Fruit fly (Drosophila melanogaster) whole organism, embryonic: ENCODE data around the gene CG42728.

Experiments
- Blimp-1 ChIP-seq: fragments of 200-800 bp; sonication (Bioruptor generic); optimal IDR thresholded peaks from 3 replicates; lab custom pipeline; 2018; ENCODE audit warnings: missing biosample characterization, missing genetic modification characterization, mild to moderate bottlenecking, moderate library complexity, missing genetic modification reagents
- CG10959 ChIP-seq: fragments of 200-800 bp; sonication (Bioruptor generic); IDR thresholded peaks from 2 replicates; pipeline ENCODE4 v1.3.6; 2022; ENCODE audit warnings: missing biosample characterization, missing genetic modification characterization
- CG13287 ChIP-seq: fragments of 200-800 bp; sonication (Bioruptor generic); IDR thresholded peaks from 2 replicates; pipeline ENCODE4 v1.3.6; 2022; ENCODE audit warnings: missing biosample characterization, missing genetic modification characterization; ENCODE audit not compliant: partially characterized antibody
- CG13424 ChIP-seq: fragments of 200-800 bp; sonication (Bioruptor generic); optimal IDR thresholded peaks from 2 replicates; lab custom pipeline; 2019; ENCODE audit warnings: missing biosample characterization, mild to moderate bottlenecking, missing genetic modification characterization, moderate library complexity
- CG13775 ChIP-seq: fragments of 200-800 bp; sonication (Bioruptor generic); optimal IDR thresholded peaks from 3 replicates; lab custom pipeline; 2017; ENCODE audit warnings: missing biosample characterization, mild to moderate bottlenecking, missing genetic modification characterization
- CG13894 ChIP-seq: fragments of 200-800 bp; sonication (Bioruptor generic); optimal IDR thresholded peaks from 3 replicates; lab custom pipeline; 2018; ENCODE audit warnings: missing biosample characterization, mild to moderate bottlenecking, missing genetic modification characterization, moderate library complexity
- CG14667 ChIP-seq: fragments of 200-800 bp; sonication (Bioruptor generic); IDR thresholded peaks from 2 replicates; pipeline ENCODE4 v1.3.6; 2022; ENCODE audit warnings: missing biosample characterization, missing genetic modification characterization
- CG15514 ChIP-seq: fragments of 200-800 bp; sonication (Bioruptor generic); optimal IDR thresholded peaks from 3 replicates; lab custom pipeline; 2017; ENCODE audit warnings: missing biosample characterization, missing genetic modification characterization, mild to moderate bottlenecking, moderate library complexity, missing genetic modification reagents
- CG18011 ChIP-seq: fragments of 200-800 bp; sonication (Bioruptor generic); optimal IDR thresholded peaks from 2 replicates; lab custom pipeline; 2017; ENCODE audit warnings: missing biosample characterization, missing genetic modification characterization, mild to moderate bottlenecking, moderate library complexity, missing genotype
- CG18619 ChIP-seq: fragments of 200-800 bp; sonication (Bioruptor generic); optimal IDR thresholded peaks from 3 replicates; lab custom pipeline; 2017; ENCODE audit warnings: missing biosample characterization, mild to moderate bottlenecking, missing genetic modification characterization
- CG2116 ChIP-seq: fragments of 200-800 bp; sonication (Bioruptor generic); optimal IDR thresholded peaks from 3 replicates; lab custom pipeline; 2018; ENCODE audit warnings: missing biosample characterization, mild to moderate bottlenecking, missing genetic modification characterization
- CG2202 ChIP-seq: fragments of 200-800 bp; sonication (Bioruptor generic); optimal IDR thresholded peaks from 2 replicates; lab custom pipeline; 2018; ENCODE audit warnings: missing biosample characterization, mild to moderate bottlenecking, missing genetic modification characterization
- CG30020 ChIP-seq: fragments of 200-800 bp; optimal IDR thresholded peaks from 2 replicates; lab custom pipeline; 2019; ENCODE audit warnings: missing biosample characterization, mild to moderate bottlenecking, missing genetic modification characterization, moderate library complexity
- CG6813 ChIP-seq: fragments of 200-800 bp; sonication (Bioruptor generic); optimal IDR thresholded peaks from 2 replicates; lab custom pipeline; 2017; ENCODE audit warnings: missing biosample characterization, missing genetic modification characterization, mild to moderate bottlenecking, moderate library complexity, missing genetic modification reagents
- CG8944 ChIP-seq: fragments of 200-800 bp; sonication (Bioruptor generic); optimal IDR thresholded peaks from 3 replicates; lab custom pipeline; 2016; ENCODE audit warnings: missing biosample characterization, missing genetic modification characterization
- CG9797 ChIP-seq: fragments of 200-800 bp; sonication (Bioruptor generic); optimal IDR thresholded peaks from 3 replicates; lab custom pipeline; 2018; ENCODE audit warnings: missing biosample characterization, mild to moderate bottlenecking, missing genetic modification characterization
- Doc3 ChIP-seq: fragments of 200-800 bp; sonication (Bioruptor generic); IDR thresholded peaks from 3 replicates; pipeline ENCODE4 v1.3.6; 2022; ENCODE audit warnings: missing biosample characterization, missing genetic modification characterization; ENCODE audit not compliant: partially characterized antibody
- E2f2 ChIP-seq: fragments of 200-800 bp; sonication (Bioruptor generic); IDR thresholded peaks from 2 replicates; pipeline ENCODE4 v1.3.6; 2022; ENCODE audit warnings: missing biosample characterization, missing genetic modification characterization
- H2.0 ChIP-seq: fragments of 200-800 bp; sonication (Bioruptor generic); IDR thresholded peaks from 2 replicates; pipeline ENCODE4 v1.3.6; 2022; ENCODE audit warnings: missing biosample characterization, missing genetic modification characterization
- HLH54F ChIP-seq: fragments of 200-800 bp; sonication (Bioruptor generic); optimal IDR thresholded peaks from 3 replicates; lab custom pipeline; 2016; ENCODE audit warnings: missing biosample characterization, missing genetic modification characterization
- HmgD ChIP-seq: fragments of 200-800 bp; sonication (Bioruptor generic); optimal IDR thresholded peaks from 3 replicates; lab custom pipeline; 2016; ENCODE audit warnings: missing biosample characterization, missing genetic modification characterization
- Kr ChIP-seq: fragments of 200-800 bp; sonication (Bioruptor generic); optimal IDR thresholded peaks from 2 replicates; lab custom pipeline; 2017; ENCODE audit warnings: missing biosample characterization, mild to moderate bottlenecking, missing genetic modification characterization
- Mad ChIP-seq: fragments of 200-800 bp; sonication (Bioruptor generic); optimal IDR thresholded peaks from 2 replicates; lab custom pipeline; 2016; ENCODE audit warnings: missing biosample characterization, missing genetic modification characterization
- Myb ChIP-seq: fragments of 200-800 bp; sonication (Bioruptor generic); optimal IDR thresholded peaks from 2 replicates; lab custom pipeline; 2016; ENCODE audit warnings: missing biosample characterization, missing genetic modification characterization
- Rfx ChIP-seq: fragments of 200-800 bp; sonication (Bioruptor generic); IDR thresholded peaks from 2 replicates; pipeline ENCODE4 v1.3.6; 2022; ENCODE audit warnings: missing biosample characterization, missing genetic modification characterization
- Xbp1 ChIP-seq: fragments of 200-800 bp; sonication (Bioruptor generic); optimal IDR thresholded peaks from 3 replicates; lab custom pipeline; 2016; ENCODE audit warnings: missing biosample characterization, mild to moderate bottlenecking, missing genetic modification characterization
- aop ChIP-seq: fragments of 200-800 bp; sonication (Bioruptor generic); IDR thresholded peaks from 2 replicates; pipeline ENCODE4 v1.3.6; 2022; ENCODE audit warnings: missing biosample characterization, missing genetic modification characterization
- ato ChIP-seq: fragments of 200-800 bp; sonication (Bioruptor generic); IDR thresholded peaks from 2 replicates; pipeline ENCODE4 v1.3.6; 2022; ENCODE audit warnings: missing biosample characterization, missing genetic modification characterization; ENCODE audit not compliant: partially characterized antibody
- chn ChIP-seq: fragments of 200-800 bp; sonication (Bioruptor generic); optimal IDR thresholded peaks from 2 replicates; lab custom pipeline; 2016; ENCODE audit warnings: missing biosample characterization, missing genetic modification characterization
- danr ChIP-seq: fragments of 200-800 bp; sonication (Bioruptor generic); IDR thresholded peaks from 2 replicates; pipeline ENCODE4 v1.3.6; 2022; ENCODE audit warnings: missing biosample characterization, missing genetic modification characterization
- disco-r ChIP-seq: fragments of 200-800 bp; sonication (Bioruptor generic); optimal IDR thresholded peaks from 2 replicates; lab custom pipeline; 2016; ENCODE audit warnings: missing biosample characterization, missing genetic modification characterization
- gcm2 ChIP-seq: fragments of 200-800 bp; sonication (Bioruptor generic); optimal IDR thresholded peaks from 2 replicates; lab custom pipeline; 2016; ENCODE audit warnings: missing biosample characterization, missing genetic modification characterization
- gfzf ChIP-seq: fragments of 200-800 bp; sonication (Bioruptor generic); optimal IDR thresholded peaks from 2 replicates; lab custom pipeline; 2016; ENCODE audit warnings: missing biosample characterization, mild to moderate bottlenecking, missing genetic modification characterization, moderate library complexity
- gro ChIP-seq: fragments of 200-800 bp; sonication (Bioruptor generic); optimal IDR thresholded peaks from 2 replicates; lab custom pipeline; 2016; ENCODE audit warnings: missing biosample characterization, missing genetic modification characterization
- gsb-n ChIP-seq: fragments of 200-800 bp; sonication (Bioruptor generic); optimal IDR thresholded peaks from 3 replicates; lab custom pipeline; 2018; ENCODE audit warnings: missing biosample characterization, mild to moderate bottlenecking, missing genetic modification characterization
- hkb ChIP-seq, 2 experiments: fragments of 200-800 bp in 1 of 2; fragments of >200 bp in 1 of 2; sonication (Bioruptor generic) in 1 of 2; IDR thresholded peaks in 1 of 2; optimal IDR thresholded peaks in 1 of 2; 2 replicates each; pipeline versions ENCODE4 v1.3.6 to Lab custom; 2017 to 2022; ENCODE audit warnings: missing biosample characterization in 1 of 2, missing genetic modification characterization in 1 of 2
- inv ChIP-seq: fragments of 200-800 bp; sonication (Bioruptor generic); IDR thresholded peaks from 2 replicates; pipeline ENCODE4 v1.3.6; 2022; ENCODE audit warnings: missing biosample characterization, missing genetic modification characterization; ENCODE audit not compliant: partially characterized antibody
- lilli ChIP-seq: fragments of 200-800 bp; sonication (Bioruptor generic); optimal IDR thresholded peaks from 3 replicates; lab custom pipeline; 2016; ENCODE audit warnings: missing biosample characterization, missing genetic modification characterization
- lola ChIP-seq, 3 experiments: fragments of >200 bp in 2 of 3; fragments of 200-800 bp in 1 of 3; sonication (Bioruptor generic) in 1 of 3; optimal IDR thresholded peaks; 2 replicates each; lab custom pipeline; 2017 to 2019; ENCODE audit warnings: missing biosample characterization in 3 of 3, missing genetic modification characterization in 3 of 3, mild to moderate bottlenecking in 1 of 3, moderate library complexity in 1 of 3
- nom ChIP-seq: fragments of 200-800 bp; sonication (Bioruptor generic); optimal IDR thresholded peaks from 2 replicates; lab custom pipeline; 2017; ENCODE audit warnings: missing biosample characterization, missing genetic modification characterization, mild to moderate bottlenecking, moderate library complexity, missing genetic modification reagents
- pzg ChIP-seq: fragments of 200-800 bp; sonication (Bioruptor generic); optimal IDR thresholded peaks from 3 replicates; lab custom pipeline; 2018; ENCODE audit warnings: missing biosample characterization, mild to moderate bottlenecking, missing genetic modification characterization, moderate library complexity
- row ChIP-seq: fragments of 200-800 bp; sonication (Bioruptor generic); IDR thresholded peaks from 3 replicates; pipeline ENCODE4 v1.3.6; 2022; ENCODE audit warnings: missing biosample characterization, missing genetic modification characterization
- salm ChIP-seq: fragments of 200-800 bp; sonication (Bioruptor generic); optimal IDR thresholded peaks from 2 replicates; lab custom pipeline; 2018; ENCODE audit warnings: missing biosample characterization, mild to moderate bottlenecking, missing genetic modification characterization
- sens-2 ChIP-seq: fragments of 200-800 bp; sonication (Bioruptor generic); IDR thresholded peaks from 2 replicates; pipeline ENCODE4 v1.3.6; 2022; ENCODE audit warnings: missing biosample characterization, missing genetic modification characterization
- slbo ChIP-seq: fragments of 200-800 bp; sonication (Bioruptor generic); IDR thresholded peaks from 2 replicates; pipeline ENCODE4 v1.3.6; 2022; ENCODE audit warnings: missing biosample characterization, missing genetic modification characterization
- sr ChIP-seq: fragments of 200-800 bp; sonication (Bioruptor generic); IDR thresholded peaks from 3 replicates; pipeline ENCODE4 v1.3.6; 2022; ENCODE audit warnings: missing biosample characterization, missing genetic modification characterization
- tap ChIP-seq: fragments of 200-800 bp; optimal IDR thresholded peaks from 3 replicates; lab custom pipeline; 2019; ENCODE audit warnings: missing biosample characterization, mild to moderate bottlenecking, missing genetic modification characterization, moderate library complexity
- vvl ChIP-seq: fragments of 200-800 bp; sonication (Bioruptor generic); IDR thresholded peaks from 2 replicates; pipeline ENCODE4 v1.3.6; 2022; ENCODE audit warnings: missing biosample characterization, missing genetic modification characterization
- zfh2 ChIP-seq: fragments of 200-800 bp; sonication (Bioruptor generic); optimal IDR thresholded peaks from 2 replicates; lab custom pipeline; 2016; ENCODE audit warnings: missing biosample characterization, missing genetic modification characterization

The CG42728 gene

dm6 chr3L:15565829-15566433, 37.9 kb upstream of the CG42728 start, which contains the start of gene dop (continued):
- TF ChIP-seq nom: no peak
- no peak for TF ChIP-seq gcm2 (GFP tag; lab: Kevin White, UChicago)
- peak; percentile 14 for TF ChIP-seq chn (GFP tag; lab: Kevin White, UChicago)
- TF ChIP-seq salm (tag; lab: Kevin White, UChicago): no peak
- peak; percentile 44 for TF ChIP-seq zfh2 (GFP tag; lab: Kevin White, UChicago)
- peak; percentile 49 for TF ChIP-seq Myb
- TF ChIP-seq aop: no peak
- peak; percentile 46 for TF ChIP-seq Rfx (GFP tag; lab: Robert Waterston, UW)
- TF ChIP-seq inv (GFP tag; lab: Robert Waterston, UW): peak; percentile 49; the same call in 1 of the 2 replicates
- peak; percentile 6 for TF ChIP-seq CG13424 (tag; lab: Kevin White, UChicago)
- peak; percentile 55; the same call in 1 of the 2 replicates for TF ChIP-seq ato
- no peak for TF ChIP-seq CG2202 (tag; lab: Kevin White, UChicago)
- no peak for TF ChIP-seq gsb-n
- no peak for TF ChIP-seq CG18011 (GFP tag; lab: Kevin White, UChicago)
- TF ChIP-seq CG10959 (GFP tag; lab: Robert Waterston, UW): no peak
- peak; percentile 49 for TF ChIP-seq vvl (GFP tag; lab: Robert Waterston, UW)
- peak; percentile 73 for TF ChIP-seq CG13287 (GFP tag; lab: Robert Waterston, UW)
- TF ChIP-seq lola (GFP tag; optimal IDR thresholded peaks at IDR 0.05; lab: Kevin White, UChicago): no peak
- no peak for TF ChIP-seq H2.0 (GFP tag; lab: Robert Waterston, UW)
- no peak for TF ChIP-seq Mad (GFP tag; lab: Kevin White, UChicago)
- TF ChIP-seq CG15514: peak; percentile 61
- peak; percentile 34; the same call in 1 of the 2 replicates for TF ChIP-seq slbo (GFP tag; lab: Robert Waterston, UW)
- TF ChIP-seq CG30020: peak; percentile 40
- peak; percentile 37; the same call in 1 of the 3 replicates for TF ChIP-seq Doc3 (GFP tag; lab: Robert Waterston, UW)
- TF ChIP-seq tap: no peak
- TF ChIP-seq Kr (GFP tag; lab: Kevin White, UChicago): no peak
- peak; percentile 25 for TF ChIP-seq Xbp1 (GFP tag; lab: Kevin White, UChicago)
- peak; percentile 92 for TF ChIP-seq CG9797 (GFP tag; lab: Kevin White, UChicago)
- peak; percentile 72 for TF ChIP-seq gfzf
- TF ChIP-seq HmgD: peak; percentile 55
- no peak for TF ChIP-seq CG14667 (GFP tag; lab: Robert Waterston, UW)
- TF ChIP-seq CG8944 (GFP tag; lab: Kevin White, UChicago): peak; percentile 10
- TF ChIP-seq CG6813: no peak
- no peak for TF ChIP-seq CG18619
- peak; percentile 58; the same call in 2 of the 3 replicates for TF ChIP-seq row (GFP tag; lab: Robert Waterston, UW)
- peak; percentile 71 for TF ChIP-seq lilli (GFP tag; lab: Kevin White, UChicago)
- TF ChIP-seq hkb (optimal IDR thresholded peaks at IDR 0.05; lab: Kevin White, UChicago): no peak
- peak; percentile 22; the same call in 1 of the 2 replicates for TF ChIP-seq hkb (GFP tag; IDR thresholded peaks at IDR 0.05; lab: Robert Waterston, UW)
- TF ChIP-seq danr (GFP tag; lab: Robert Waterston, UW): no peak
- TF ChIP-seq pzg: peak; percentile 80
- TF ChIP-seq E2f2: peak; percentile 88
- peak; percentile 7 for TF ChIP-seq CG13775
- TF ChIP-seq HLH54F (GFP tag; lab: Kevin White, UChicago): peak; percentile 31
- TF ChIP-seq disco-r (GFP tag; lab: Kevin White, UChicago): no peak
- peak; percentile 61 for TF ChIP-seq gro (GFP tag; lab: Kevin White, UChicago)
- TF ChIP-seq CG13894: peak; percentile 9
- peak; percentile 78; the same call in 2 of the 3 replicates for TF ChIP-seq sr (GFP tag; lab: Robert Waterston, UW)
- TF ChIP-seq CG2116: peak; percentile 81
- no peak for TF ChIP-seq Blimp-1 (GFP tag; lab: Kevin White, UChicago)
- TF ChIP-seq sens-2 (GFP tag; lab: Robert Waterston, UW): no peak
